Worm (Caenorhabditis elegans) whole organism, midembryonic: ENCODE measurements around the gene Y48A6B.3.

Experiments
- T22C8.4 ChIP-seq: fragments of 200-800 bp; sonication (Bioruptor generic); IDR thresholded peaks from 2 replicates; pipeline ENCODE4 v1.3.6; 2022; ENCODE audit warnings: missing genetic modification characterization, missing compliant biosample characterization
- cog-1 ChIP-seq: sonication (generic microtip); optimal IDR thresholded peaks from 2 replicates; lab custom pipeline; 2016; ENCODE audit warnings: missing genetic modification characterization, missing compliant biosample characterization
- flt-1 ChIP-seq: fragments of 200-800 bp; sonication (Bioruptor generic); IDR thresholded peaks from 2 replicates; pipeline ENCODE4 v1.3.6; 2022; ENCODE audit warnings: missing genetic modification characterization, missing compliant biosample characterization
- klf-2 ChIP-seq: fragments of 200-800 bp; sonication (Bioruptor generic); conservative IDR thresholded peaks from 2 replicates; pipeline ENCODE4 v1.3.6; 2022; ENCODE audit warnings: missing genetic modification reagents, missing genetic modification characterization, missing compliant biosample characterization
- med-1 ChIP-seq: sonication (generic microtip); optimal IDR thresholded peaks from 2 replicates; lab custom pipeline; 2017; ENCODE audit warnings: missing genetic modification characterization, mild to moderate bottlenecking, missing compliant biosample characterization, antibody characterized with exemption, missing genetic modification reagents; ENCODE audit not compliant: insufficient read depth
- ref-1 ChIP-seq: fragments of 200-800 bp; sonication (Bioruptor generic); conservative IDR thresholded peaks from 2 replicates; pipeline ENCODE4 v1.3.6; 2022; ENCODE audit warnings: missing genetic modification reagents, missing genetic modification characterization, missing compliant biosample characterization
- tab-1 ChIP-seq: fragments of 200-800 bp; sonication (Bioruptor generic); IDR thresholded peaks from 2 replicates; pipeline ENCODE4 v1.3.6; 2022; ENCODE audit warnings: missing genetic modification characterization, missing compliant biosample characterization
- ztf-23 ChIP-seq: fragments of 200-800 bp; sonication (Bioruptor generic); IDR thresholded peaks from 2 replicates; pipeline ENCODE4 v1.3.6; 2022; ENCODE audit warnings: missing genetic modification reagents, missing genetic modification characterization, missing compliant biosample characterization
- ztf-29 ChIP-seq: fragments of 200-800 bp; sonication (Bioruptor generic); IDR thresholded peaks from 2 replicates; pipeline ENCODE4 v1.3.6; 2022; ENCODE audit warnings: missing genetic modification reagents, missing genetic modification characterization, missing compliant biosample characterization

Y48A6B.3 gene

DNA sequence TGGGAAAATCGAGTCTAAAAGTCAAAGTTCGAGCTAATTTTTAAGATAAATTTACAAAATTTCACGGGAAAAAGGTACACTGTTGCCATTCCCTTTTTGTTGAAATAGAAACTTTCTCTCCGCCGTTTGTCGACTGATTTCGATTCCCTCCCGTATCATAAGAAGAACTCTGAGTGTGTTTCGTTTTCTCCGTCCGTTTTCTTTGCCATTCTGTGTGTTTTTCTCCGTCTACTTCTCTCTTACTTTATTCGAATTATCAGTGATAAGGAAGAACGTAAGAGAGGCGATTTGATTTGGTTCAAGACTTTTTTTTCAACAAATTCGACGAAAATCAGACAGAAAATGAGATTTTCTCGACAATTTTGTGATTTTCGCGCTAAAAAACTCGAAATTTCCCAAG lies 38.5 kb downstream of the Y48A6B.3 start:
- TF ChIP-seq ztf-23 (no peak), flt-1 (GFP tag; lab: Robert Waterston, UW) (no peak), T22C8.4 (no peak), tab-1 (GFP tag; lab: Robert Waterston, UW) (no peak), ref-1 (GFP tag; lab: Robert Waterston, UW) (no peak), klf-2 (GFP tag; lab: Robert Waterston, UW) (no peak), cog-1 (tag; lab: Kevin White, UChicago) (no peak), ztf-29 (GFP tag; lab: Robert Waterston, UW) (no peak), med-1 (no peak)

DNA sequence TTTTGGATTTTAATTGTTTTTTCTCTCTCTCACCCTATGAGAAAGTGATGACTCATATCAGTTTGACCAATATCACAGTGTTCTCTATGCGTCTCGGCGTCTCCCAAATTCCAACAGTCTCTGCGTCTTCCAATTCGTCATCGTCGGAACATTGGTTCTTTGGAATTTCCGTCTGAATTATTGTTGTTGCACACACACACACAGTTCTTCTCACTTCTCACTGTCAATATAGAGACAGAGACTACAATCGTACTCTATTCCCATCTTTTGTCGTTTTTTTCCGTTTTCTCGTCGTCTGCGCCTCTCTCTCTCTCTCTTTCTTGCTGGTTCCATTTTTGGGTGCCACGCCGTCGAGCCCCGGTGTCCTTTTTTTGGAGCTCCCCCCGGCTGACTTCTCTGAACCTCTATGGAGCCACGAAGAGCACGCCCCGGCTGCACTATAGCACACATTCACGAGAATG lies 42.7 kb downstream of the Y48A6B.3 start:
- TF ChIP-seq klf-2 (GFP tag; lab: Robert Waterston, UW) (no peak), ref-1 (GFP tag; lab: Robert Waterston, UW) (no peak), tab-1 (GFP tag; lab: Robert Waterston, UW) (no peak), T22C8.4 (no peak), flt-1 (GFP tag; lab: Robert Waterston, UW) (no peak), ztf-23 (no peak)

DNA sequence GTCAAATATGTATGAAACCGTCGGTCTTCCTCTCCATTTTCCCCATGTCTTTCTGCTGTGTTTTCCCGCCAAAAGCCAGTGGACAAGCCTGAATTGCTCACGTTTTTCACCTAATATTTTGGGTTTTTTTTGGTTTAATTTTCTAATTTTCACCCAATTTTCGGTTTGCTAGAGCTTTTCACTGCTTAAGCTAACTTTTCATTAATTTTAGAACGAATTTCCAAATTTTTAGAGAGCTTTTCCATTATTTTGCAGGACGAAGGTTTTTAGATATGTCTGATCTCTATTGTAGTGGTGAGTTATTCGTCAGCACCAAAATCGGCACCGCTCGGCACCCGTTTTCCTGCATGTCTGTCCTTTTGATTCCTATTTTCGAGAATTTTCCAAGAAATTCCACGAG lies 45.6 kb downstream of the Y48A6B.3 start:
- TF ChIP-seq flt-1 (GFP tag; lab: Robert Waterston, UW) (no peak), klf-2 (GFP tag; lab: Robert Waterston, UW) (no peak), med-1 (no peak), T22C8.4 (no peak), ztf-29 (GFP tag; lab: Robert Waterston, UW) (no peak), ref-1 (GFP tag; lab: Robert Waterston, UW) (no peak), ztf-23 (no peak), tab-1 (GFP tag; lab: Robert Waterston, UW) (no peak), cog-1 (tag; lab: Kevin White, UChicago) (no peak)

DNA sequence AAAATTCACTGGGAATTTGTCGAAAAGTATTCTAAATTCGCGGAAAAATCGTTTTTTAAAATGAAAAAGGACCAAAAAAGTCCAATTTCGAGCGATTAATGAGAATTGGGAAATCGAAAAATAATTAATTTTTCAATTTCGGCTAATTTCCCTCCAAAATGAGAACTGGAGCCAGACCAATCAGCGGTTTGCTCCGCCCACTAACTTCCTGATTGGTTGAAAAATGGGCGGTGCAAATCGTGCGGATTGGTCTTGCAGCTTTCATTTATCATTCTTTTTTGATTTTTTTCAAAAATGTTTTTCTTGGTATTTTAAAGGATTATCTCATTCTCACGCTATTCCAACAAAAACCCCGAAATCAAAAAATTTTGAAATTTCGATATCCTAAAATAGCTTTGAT lies 46.0 kb downstream of the Y48A6B.3 start:
- TF ChIP-seq ref-1 (GFP tag; lab: Robert Waterston, UW) (no peak), ztf-23 (no peak), cog-1 (tag; lab: Kevin White, UChicago) (no peak), flt-1 (GFP tag; lab: Robert Waterston, UW) (no peak), tab-1 (GFP tag; lab: Robert Waterston, UW) (no peak), med-1 (no peak), klf-2 (GFP tag; lab: Robert Waterston, UW) (no peak), T22C8.4 (no peak), ztf-29 (GFP tag; lab: Robert Waterston, UW) (no peak)

DNA sequence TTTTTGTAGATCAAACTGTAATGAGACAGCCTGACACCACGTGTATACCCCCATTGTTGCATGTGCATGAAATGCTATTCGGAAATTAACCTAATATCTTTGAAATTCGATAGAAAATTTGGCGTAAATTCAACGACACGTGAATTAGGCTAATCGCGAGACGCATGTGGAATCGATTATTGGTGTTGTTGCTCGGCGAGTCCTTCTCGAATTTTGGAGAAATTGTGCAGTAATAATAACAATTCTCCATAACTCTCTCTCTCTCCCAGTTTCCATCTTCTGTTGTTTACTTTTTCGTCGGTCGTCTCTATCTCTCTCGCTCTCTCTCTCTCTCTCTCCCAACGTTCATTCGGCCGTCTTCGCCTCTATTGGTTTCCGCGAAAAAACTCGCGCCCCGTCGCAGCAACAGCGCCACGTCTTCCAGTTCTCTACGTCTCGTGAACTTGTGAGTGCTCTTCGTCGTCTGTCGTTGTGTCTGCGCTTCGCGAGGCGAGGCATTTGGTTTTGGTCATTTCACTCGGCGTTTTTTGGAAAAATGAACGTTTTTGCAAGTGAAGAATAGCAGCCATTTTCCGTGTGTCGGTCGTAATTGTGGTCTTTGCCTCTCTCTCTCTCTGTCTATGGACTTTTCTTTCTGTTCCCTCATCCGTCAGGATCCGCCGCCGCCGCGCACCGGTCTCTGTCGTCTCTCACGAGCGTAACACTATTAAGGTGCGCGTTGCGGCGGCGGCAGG lies 46.7 kb downstream of the Y48A6B.3 start:
- TF ChIP-seq T22C8.4 (no peak), ztf-23 (no peak), cog-1 (tag; lab: Kevin White, UChicago) (no peak), flt-1 (GFP tag; lab: Robert Waterston, UW) (no peak), ref-1 (GFP tag; lab: Robert Waterston, UW) (no peak), klf-2 (GFP tag; lab: Robert Waterston, UW) (no peak), med-1 (no peak), ztf-29 (GFP tag; lab: Robert Waterston, UW) (no peak), tab-1 (GFP tag; lab: Robert Waterston, UW) (no peak)
